Fruit fly (Drosophila melanogaster) whole organism, embryonic: ENCODE data around the gene Ir68b.
A peak's percentile ranks its signal among the peaks of the same experiment; 100 is the strongest.

Source experiments
- Ada2b ChIP-seq: fragments of 200-800 bp; sonication (Bioruptor generic); IDR thresholded peaks from 2 replicates; pipeline ENCODE4 v1.3.6; 2022; ENCODE audit warnings: missing biosample characterization, missing genetic modification characterization
- BtbVII ChIP-seq: fragments of 200-800 bp; sonication (Bioruptor generic); optimal IDR thresholded peaks from 3 replicates; lab custom pipeline; 2017; ENCODE audit warnings: missing biosample characterization, mild to moderate bottlenecking, missing genetic modification characterization
- CG10543 ChIP-seq: fragments of 200-800 bp; sonication (Bioruptor generic); optimal IDR thresholded peaks from 3 replicates; lab custom pipeline; 2017; ENCODE audit warnings: missing biosample characterization, mild to moderate bottlenecking, missing genetic modification characterization, moderate library complexity
- CG10959 ChIP-seq: fragments of 200-800 bp; sonication (Bioruptor generic); IDR thresholded peaks from 2 replicates; pipeline ENCODE4 v1.3.6; 2022; ENCODE audit warnings: missing biosample characterization, missing genetic modification characterization
- CG11695 ChIP-seq: fragments of 200-800 bp; sonication (Bioruptor generic); IDR thresholded peaks from 3 replicates; pipeline ENCODE4 v1.3.6; 2022; ENCODE audit warnings: missing biosample characterization, missing genetic modification characterization
- CG13287 ChIP-seq: fragments of 200-800 bp; sonication (Bioruptor generic); IDR thresholded peaks from 2 replicates; pipeline ENCODE4 v1.3.6; 2022; ENCODE audit warnings: missing biosample characterization, missing genetic modification characterization; ENCODE audit not compliant: partially characterized antibody
- CG13894 ChIP-seq: fragments of 200-800 bp; sonication (Bioruptor generic); optimal IDR thresholded peaks from 3 replicates; lab custom pipeline; 2018; ENCODE audit warnings: missing biosample characterization, mild to moderate bottlenecking, missing genetic modification characterization, moderate library complexity
- CG14014 ChIP-seq: fragments of 200-800 bp; sonication (Bioruptor generic); IDR thresholded peaks from 2 replicates; pipeline ENCODE4 v1.3.6; 2022; ENCODE audit warnings: missing biosample characterization, missing genetic modification characterization
- CG15011 ChIP-seq: fragments of 200-800 bp; sonication (Bioruptor generic); optimal IDR thresholded peaks from 3 replicates; lab custom pipeline; 2018; ENCODE audit warnings: missing biosample characterization, mild to moderate bottlenecking, missing genetic modification characterization
- CG15479 ChIP-seq: fragments of 200-800 bp; sonication (Bioruptor generic); optimal IDR thresholded peaks from 3 replicates; lab custom pipeline; 2019; ENCODE audit warnings: missing biosample characterization, mild to moderate bottlenecking, missing genetic modification characterization, moderate library complexity
- CG17328 ChIP-seq: fragments of 200-800 bp; sonication (Bioruptor generic); IDR thresholded peaks from 2 replicates; pipeline ENCODE4 v1.3.6; 2022; ENCODE audit warnings: missing biosample characterization, missing genetic modification characterization
- CG17361 ChIP-seq: fragments of 200-800 bp; sonication (Bioruptor generic); IDR thresholded peaks from 3 replicates; pipeline ENCODE4 v1.3.6; 2022; ENCODE audit warnings: missing biosample characterization, missing genetic modification characterization
- CG2199 ChIP-seq: fragments of 200-800 bp; sonication (Bioruptor generic); IDR thresholded peaks from 3 replicates; pipeline ENCODE4 v1.3.6; 2022; ENCODE audit warnings: missing biosample characterization, missing genetic modification characterization
- CG31224 ChIP-seq: fragments of 200-800 bp; sonication (Bioruptor generic); IDR thresholded peaks from 2 replicates; pipeline ENCODE4 v1.3.6; 2022; ENCODE audit warnings: missing biosample characterization, missing genetic modification characterization
- CG3995 ChIP-seq: fragments of 200-800 bp; sonication (Bioruptor generic); optimal IDR thresholded peaks from 3 replicates; lab custom pipeline; 2016; ENCODE audit warnings: missing biosample characterization, missing genetic modification characterization
- CG5953 ChIP-seq: fragments of 200-800 bp; sonication (Bioruptor generic); IDR thresholded peaks from 2 replicates; pipeline ENCODE4 v1.3.6; 2022; ENCODE audit warnings: missing biosample characterization, missing genetic modification characterization
- CG6272 ChIP-seq: fragments of 200-800 bp; sonication (Bioruptor generic); IDR thresholded peaks from 2 replicates; pipeline ENCODE4 v1.3.6; 2022; ENCODE audit warnings: missing biosample characterization, missing genetic modification characterization
- CG8388 ChIP-seq: fragments of 200-800 bp; sonication (Bioruptor generic); optimal IDR thresholded peaks from 2 replicates; lab custom pipeline; 2019; ENCODE audit warnings: missing biosample characterization, mild to moderate bottlenecking, missing genetic modification characterization, moderate library complexity
- CTCF ChIP-seq: fragments of 200-800 bp; sonication (Bioruptor generic); optimal IDR thresholded peaks from 2 replicates; lab custom pipeline; 2017; ENCODE audit warnings: missing biosample characterization, mild to moderate bottlenecking, missing genetic modification characterization, moderate library complexity
- D ChIP-seq, 2 experiments: fragments of 200-800 bp in 1 of 2; fragments of >200 bp in 1 of 2; sonication (Bioruptor generic) in 1 of 2; optimal IDR thresholded peaks; 2 replicates in 1 of 2; 3 replicates in 1 of 2; lab custom pipeline; 2017; ENCODE audit warnings: mild to moderate bottlenecking in 1 of 2, missing biosample characterization in 1 of 2, missing genetic modification characterization in 1 of 2, missing genetic modification reagents in 1 of 2
- Dad ChIP-seq: fragments of 200-800 bp; sonication (Bioruptor generic); optimal IDR thresholded peaks from 3 replicates; lab custom pipeline; 2016; ENCODE audit warnings: missing biosample characterization, missing genetic modification characterization
- Elba2 ChIP-seq: fragments of 200-800 bp; sonication (Bioruptor generic); optimal IDR thresholded peaks from 3 replicates; lab custom pipeline; 2016; ENCODE audit warnings: missing biosample characterization, missing genetic modification characterization
- H2.0 ChIP-seq: fragments of 200-800 bp; sonication (Bioruptor generic); IDR thresholded peaks from 2 replicates; pipeline ENCODE4 v1.3.6; 2022; ENCODE audit warnings: missing biosample characterization, missing genetic modification characterization
- HmgD ChIP-seq: fragments of 200-800 bp; sonication (Bioruptor generic); optimal IDR thresholded peaks from 3 replicates; lab custom pipeline; 2016; ENCODE audit warnings: missing biosample characterization, missing genetic modification characterization
- Jarid2 ChIP-seq: fragments of 200-800 bp; sonication (Bioruptor generic); optimal IDR thresholded peaks from 3 replicates; lab custom pipeline; 2017; ENCODE audit warnings: mild to moderate bottlenecking, missing biosample characterization, missing genetic modification reagents, missing genetic modification characterization
- Lhr ChIP-seq: fragments of 200-800 bp; sonication (Bioruptor generic); optimal IDR thresholded peaks from 3 replicates; lab custom pipeline; 2017; ENCODE audit warnings: mild to moderate bottlenecking, missing biosample characterization, missing genetic modification reagents, missing genetic modification characterization
- MBD-R2 ChIP-seq: fragments of 200-800 bp; sonication (Bioruptor generic); IDR thresholded peaks from 2 replicates; pipeline ENCODE4 v1.3.6; 2022; ENCODE audit warnings: missing biosample characterization, missing genetic modification characterization
- NFAT ChIP-seq: fragments of 200-800 bp; sonication (Bioruptor generic); IDR thresholded peaks from 2 replicates; pipeline ENCODE4 v1.3.6; 2022; ENCODE audit warnings: missing biosample characterization, missing genetic modification characterization
- ase ChIP-seq: fragments of 200-800 bp; sonication (Bioruptor generic); IDR thresholded peaks from 3 replicates; pipeline ENCODE4 v1.3.6; 2022; ENCODE audit warnings: missing biosample characterization, missing genetic modification characterization
- chn ChIP-seq: fragments of 200-800 bp; sonication (Bioruptor generic); optimal IDR thresholded peaks from 2 replicates; lab custom pipeline; 2016; ENCODE audit warnings: missing biosample characterization, missing genetic modification characterization
- corto ChIP-seq: fragments of 200-800 bp; sonication (Bioruptor generic); optimal IDR thresholded peaks from 2 replicates; lab custom pipeline; 2016; ENCODE audit warnings: missing biosample characterization, mild to moderate bottlenecking, missing genetic modification characterization, moderate library complexity
- dmrt11E ChIP-seq: fragments of 200-800 bp; sonication (Bioruptor generic); optimal IDR thresholded peaks from 3 replicates; lab custom pipeline; 2018; ENCODE audit warnings: missing biosample characterization, mild to moderate bottlenecking, missing genetic modification characterization, moderate library complexity
- gsb-n ChIP-seq: fragments of 200-800 bp; sonication (Bioruptor generic); optimal IDR thresholded peaks from 3 replicates; lab custom pipeline; 2018; ENCODE audit warnings: missing biosample characterization, mild to moderate bottlenecking, missing genetic modification characterization
- her ChIP-seq: fragments of 200-800 bp; sonication (Bioruptor generic); optimal IDR thresholded peaks from 2 replicates; lab custom pipeline; 2016; ENCODE audit warnings: missing biosample characterization, missing genetic modification characterization
- inv ChIP-seq: fragments of 200-800 bp; sonication (Bioruptor generic); IDR thresholded peaks from 2 replicates; pipeline ENCODE4 v1.3.6; 2022; ENCODE audit warnings: missing biosample characterization, missing genetic modification characterization; ENCODE audit not compliant: partially characterized antibody
- ken ChIP-seq: fragments of 200-800 bp; sonication (Bioruptor generic); IDR thresholded peaks from 3 replicates; pipeline ENCODE4 v1.3.6; 2022; ENCODE audit warnings: missing biosample characterization, missing genetic modification characterization
- kni ChIP-seq: fragments of 200-800 bp; sonication (Bioruptor generic); optimal IDR thresholded peaks from 3 replicates; lab custom pipeline; 2017; ENCODE audit warnings: mild to moderate bottlenecking, missing biosample characterization, missing genetic modification reagents, missing genetic modification characterization
- mam ChIP-seq: fragments of 200-800 bp; sonication (Bioruptor generic); optimal IDR thresholded peaks from 3 replicates; lab custom pipeline; 2016; ENCODE audit warnings: missing biosample characterization, missing genetic modification characterization
- nom ChIP-seq: fragments of 200-800 bp; sonication (Bioruptor generic); optimal IDR thresholded peaks from 2 replicates; lab custom pipeline; 2017; ENCODE audit warnings: missing biosample characterization, missing genetic modification characterization, mild to moderate bottlenecking, moderate library complexity, missing genetic modification reagents
- onecut ChIP-seq: fragments of 200-800 bp; sonication (Bioruptor generic); IDR thresholded peaks from 2 replicates; pipeline ENCODE4 v1.3.6; 2022; ENCODE audit warnings: missing biosample characterization, missing genetic modification characterization
- scrt ChIP-seq: fragments of 200-800 bp; sonication (Bioruptor generic); optimal IDR thresholded peaks from 2 replicates; lab custom pipeline; 2018; ENCODE audit warnings: missing biosample characterization, mild to moderate bottlenecking, missing genetic modification characterization, moderate library complexity
- seq ChIP-seq: fragments of 200-800 bp; sonication (Bioruptor generic); IDR thresholded peaks from 2 replicates; pipeline ENCODE4 v1.3.6; 2022; ENCODE audit warnings: missing biosample characterization, missing genetic modification characterization
- sisA ChIP-seq: fragments of 200-800 bp; sonication (Bioruptor generic); IDR thresholded peaks from 2 replicates; pipeline ENCODE4 v1.3.6; 2022; ENCODE audit warnings: missing biosample characterization, missing genetic modification characterization
- tll ChIP-seq, 2 experiments: fragments of 200-800 bp in 1 of 2; fragments of >200 bp in 1 of 2; sonication (Bioruptor generic) in 1 of 2; optimal IDR thresholded peaks; 2 replicates each; lab custom pipeline; 2017 to 2019; ENCODE audit warnings: missing biosample characterization in 2 of 2, missing genetic modification characterization in 2 of 2, mild to moderate bottlenecking in 1 of 2, moderate library complexity in 1 of 2
- twi ChIP-seq: fragments of 200-800 bp; optimal IDR thresholded peaks from 2 replicates; lab custom pipeline; 2019; ENCODE audit warnings: missing biosample characterization, mild to moderate bottlenecking, missing genetic modification characterization, moderate library complexity
- vvl ChIP-seq: fragments of 200-800 bp; sonication (Bioruptor generic); IDR thresholded peaks from 2 replicates; pipeline ENCODE4 v1.3.6; 2022; ENCODE audit warnings: missing biosample characterization, missing genetic modification characterization
- zen ChIP-seq: fragments of 200-800 bp; sonication (Bioruptor generic); optimal IDR thresholded peaks from 3 replicates; lab custom pipeline; 2018; ENCODE audit warnings: missing biosample characterization, mild to moderate bottlenecking, missing genetic modification characterization, moderate library complexity
- zfh1 ChIP-seq: fragments of 200-800 bp; sonication (Bioruptor generic); IDR thresholded peaks from 3 replicates; pipeline ENCODE4 v1.3.6; 2022; ENCODE audit warnings: missing biosample characterization, missing genetic modification characterization

Ir68b gene

DNA sequence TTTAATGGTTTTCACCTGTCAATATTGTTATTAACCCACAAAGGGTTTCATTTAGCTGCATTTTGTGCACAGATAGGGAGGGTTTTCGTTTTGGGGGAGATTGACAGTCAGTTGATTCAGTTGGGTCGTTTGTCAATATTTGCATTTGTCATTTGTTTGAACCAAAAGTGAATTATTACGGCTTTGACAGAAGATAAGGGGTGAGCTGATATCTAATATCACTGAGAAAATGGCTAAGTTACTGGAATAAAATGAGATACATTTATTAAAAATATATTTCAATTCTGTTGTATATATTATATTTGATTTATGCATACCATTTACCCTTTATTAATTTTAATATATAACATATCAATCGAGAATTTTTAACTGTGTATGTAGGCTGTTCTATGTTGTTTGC, 43.3 kb downstream of the Ir68b start (continued):
- TF ChIP-seq CG13287 (GFP tag; lab: Robert Waterston, UW), result no peak
- no peak for TF ChIP-seq CG10959

- TF ChIP-seq zen (peak; percentile 27), D (optimal IDR thresholded peaks at IDR 0.05; lab: Kevin White, UChicago) (peak; percentile 70), D (GFP tag; optimal IDR thresholded peaks at IDR 0.05; lab: Kevin White, UChicago) (no peak), dmrt11E (tag; lab: Kevin White, UChicago) (peak; percentile 2), gsb-n (tag; lab: Kevin White, UChicago) (peak; percentile 16), CG13894 (tag; lab: Kevin White, UChicago) (peak; percentile 31), twi (tag; lab: Kevin White, UChicago) (peak; percentile 34), Lhr (GFP tag; lab: Kevin White, UChicago) (no peak), tll (GFP tag; optimal IDR thresholded peaks at IDR 0.05; lab: Kevin White, UChicago) (peak in 1 of 2 experiments; percentile 96), vvl (GFP tag; lab: Robert Waterston, UW) (peak; percentile 54; the same call in 1 of the 2 replicates), kni (GFP tag; lab: Kevin White, UChicago) (peak; percentile 33), CG15479 (GFP tag; lab: Kevin White, UChicago) (peak; percentile 66), CG15011 (GFP tag; lab: Kevin White, UChicago) (no peak), CG17361 (GFP tag; lab: Robert Waterston, UW) (no peak), CG2199 (GFP tag; lab: Robert Waterston, UW) (0 out of 3 replicates have a peak, but pooled peaks have one; percentile 17), NFAT (GFP tag; lab: Robert Waterston, UW) (no peak), Dad (GFP tag; lab: Kevin White, UChicago) (no peak)
Measured at dm6 chr3L:12083092-12083680, 44.0 kb downstream of the Ir68b start.

DNA sequence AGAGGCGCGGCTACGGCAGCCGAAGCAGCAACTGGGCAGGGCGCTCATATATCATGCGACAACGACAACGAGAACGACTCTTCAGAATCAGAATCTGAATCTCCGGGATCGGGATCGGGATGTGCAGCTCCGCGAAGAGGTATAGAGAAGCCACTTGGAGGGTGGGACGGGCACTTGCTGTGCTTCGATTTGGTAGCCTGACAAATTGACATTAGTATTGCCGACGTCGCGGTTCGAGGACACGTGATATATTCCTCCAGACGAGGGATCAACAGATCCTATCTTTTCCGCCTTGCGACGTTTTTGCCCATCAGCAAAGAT, 44.7 kb downstream of the Ir68b start:
- TF ChIP-seq CG5953 (GFP tag; lab: Robert Waterston, UW) (no peak), H2.0 (GFP tag; lab: Robert Waterston, UW) (no peak), BtbVII (GFP tag; lab: Kevin White, UChicago) (no peak), CG8388 (no peak), ase (GFP tag; lab: Robert Waterston, UW) (0 out of 3 replicates have a peak, but pooled peaks have one; percentile 13), Ada2b (GFP tag; lab: Robert Waterston, UW) (0 out of 2 replicates have a peak, but pooled peaks have one; percentile 0), corto (GFP tag; lab: Kevin White, UChicago) (no peak), CG14014 (GFP tag; lab: Robert Waterston, UW) (no peak), CG31224 (GFP tag; lab: Robert Waterston, UW) (peak; percentile 24; the same call in 1 of the 2 replicates), CTCF (no peak), MBD-R2 (GFP tag; lab: Robert Waterston, UW) (0 out of 2 replicates have a peak, but pooled peaks have one; percentile 5), mam (GFP tag; lab: Kevin White, UChicago) (no peak), HmgD (GFP tag; lab: Kevin White, UChicago) (no peak), CG3995 (no peak), CG10543 (GFP tag; lab: Kevin White, UChicago) (no peak), zfh1 (GFP tag; lab: Robert Waterston, UW) (no peak), CG11695 (GFP tag; lab: Robert Waterston, UW) (no peak), sisA (GFP tag; lab: Robert Waterston, UW) (no peak), her (GFP tag; lab: Kevin White, UChicago) (no peak), Elba2 (GFP tag; lab: Kevin White, UChicago) (no peak), onecut (GFP tag; lab: Robert Waterston, UW) (no peak), CG17328 (GFP tag; lab: Robert Waterston, UW) (peak; percentile 37; the same call in 1 of the 2 replicates), scrt (GFP tag; lab: Kevin White, UChicago) (no peak), ken (GFP tag; lab: Robert Waterston, UW) (no peak), tll (GFP tag; optimal IDR thresholded peaks at IDR 0.05; lab: Kevin White, UChicago) (no peak), chn (GFP tag; lab: Kevin White, UChicago) (peak; percentile 63), CG6272 (GFP tag; lab: Robert Waterston, UW) (0 out of 2 replicates have a peak, but pooled peaks have one; percentile 9), seq (GFP tag; lab: Robert Waterston, UW) (no peak), inv (GFP tag; lab: Robert Waterston, UW) (no peak), nom (GFP tag; lab: Kevin White, UChicago) (no peak), Jarid2 (no peak)
